Worm (Caenorhabditis elegans): Measurements from ENCODE around the gene F28A10.8.

Gene F28A10.8

DNA sequence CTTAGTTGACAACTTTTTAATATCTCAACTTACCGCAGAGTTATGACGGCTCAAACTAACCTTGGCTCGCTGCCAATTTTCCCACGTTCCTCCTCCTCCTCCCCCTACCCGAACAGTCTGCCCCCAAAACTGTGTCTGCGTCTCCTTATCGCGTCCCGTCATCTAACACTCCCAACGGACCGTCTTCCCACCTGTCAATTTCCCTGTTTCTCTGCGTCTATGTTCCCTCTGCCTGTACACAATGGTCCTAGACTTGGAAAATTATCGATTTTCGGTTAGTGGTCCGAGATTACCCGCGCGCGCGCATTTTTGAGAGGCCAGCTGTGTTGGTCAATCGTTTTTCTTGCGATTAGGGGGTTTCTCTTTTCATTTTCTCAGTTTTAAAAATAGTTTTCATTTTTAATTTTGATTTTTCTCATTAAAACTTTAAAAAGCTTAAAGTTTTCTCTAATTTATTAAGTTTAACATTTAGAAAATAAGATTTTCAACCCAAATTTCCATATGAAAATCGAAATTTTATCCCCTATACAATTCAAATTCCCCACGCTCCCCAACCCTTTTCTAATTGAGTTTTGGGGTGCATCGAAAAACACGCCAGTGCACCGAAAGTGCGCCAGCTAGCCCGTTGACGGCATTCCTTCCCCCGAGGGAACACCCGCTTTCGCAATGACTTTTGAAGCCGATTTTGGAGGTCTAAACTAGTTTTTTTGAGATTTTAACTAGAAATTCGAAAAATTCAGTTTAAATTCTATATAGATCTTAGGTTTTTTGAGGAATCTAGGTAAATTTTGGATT, 34.9 kb upstream of the F28A10.8 start, which contains the start of gene alg-2 (continued):
- TF ChIP-seq madf-8 (GFP tag; conservative IDR thresholded peaks at IDR 0.05) (peak; percentile 74), F33H1.4 (GFP tag; IDR thresholded peaks at IDR 0.05) (no peak), ztf-22 (GFP tag; optimal IDR thresholded peaks at IDR 0.05) (no peak), mcd-1 (GFP tag; IDR thresholded peaks at IDR 0.05) (peak; percentile 56), ekl-4 (GFP tag; IDR thresholded peaks at IDR 0.05) (no peak), aptf-3 (GFP tag; IDR thresholded peaks at IDR 0.05) (0 out of 2 replicates have a peak, but pooled peaks have one; percentile 10), ztf-18 (tag; optimal IDR thresholded peaks at IDR 0.05) (peak; percentile 91), nhr-90 (tag; optimal IDR thresholded peaks at IDR 0.05) (no peak)

DNA sequence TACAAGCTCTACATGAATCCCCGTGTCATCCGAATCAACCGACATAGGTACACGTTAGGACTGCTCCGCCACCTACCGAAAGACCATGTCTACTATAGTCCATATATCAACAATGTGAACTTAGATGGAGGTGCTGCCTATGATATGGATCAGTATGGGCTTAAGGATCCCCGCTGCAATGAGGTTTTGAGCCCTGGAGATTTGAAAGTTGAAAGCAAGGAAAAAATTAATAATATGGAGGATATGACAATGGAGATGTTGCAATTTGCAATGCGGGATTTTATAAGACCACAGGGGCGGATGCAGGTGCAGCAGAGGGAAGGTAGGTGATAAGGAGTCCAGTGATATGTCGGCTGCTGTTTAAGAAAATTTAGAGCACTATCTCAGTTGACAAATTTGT, 31.0 kb upstream of the F28A10.8 start:
- no peak for TF ChIP-seq madf-8 (GFP tag; conservative IDR thresholded peaks at IDR 0.05)
- TF ChIP-seq bed-1 (GFP tag; IDR thresholded peaks at IDR 0.05), result no peak
- no peak for TF ChIP-seq mcd-1 (GFP tag; IDR thresholded peaks at IDR 0.05)
- no peak for TF ChIP-seq B0019.2 (GFP tag; conservative IDR thresholded peaks at IDR 0.05)
- TF ChIP-seq F57A8.1 (GFP tag; optimal IDR thresholded peaks at IDR 0.05), result no peak
- no peak for TF ChIP-seq T26A5.8 (tag; optimal IDR thresholded peaks at IDR 0.05)
- TF ChIP-seq sdz-38 (tag; optimal IDR thresholded peaks at IDR 0.05), result no peak

ce11 chrII:868240-868864, 30.0 kb upstream of the F28A10.8 start, which contains the start of gene fbxc-51:
Gene fbxc-51 (plus strand): TSS chrII:868814.
- TF ChIP-seq ztf-26 (tag; optimal IDR thresholded peaks at IDR 0.05) (no peak), sea-2 (GFP tag; IDR thresholded peaks at IDR 0.05) (no peak), ztf-18 (tag; optimal IDR thresholded peaks at IDR 0.05) (no peak), hmg-20 (GFP tag; IDR thresholded peaks at IDR 0.05) (no peak), F52B5.7 (tag; optimal IDR thresholded peaks at IDR 0.05) (no peak), snpc-3.4 (tag; optimal IDR thresholded peaks at IDR 0.05) (no peak), C17E4.6 (GFP tag; IDR thresholded peaks at IDR 0.05) (no peak), die-1 (tag; optimal IDR thresholded peaks at IDR 0.05) (no peak), mes-4 (tag; optimal IDR thresholded peaks at IDR 0.05) (no peak), attf-3 (GFP tag; conservative IDR thresholded peaks at IDR 0.05) (no peak), ceh-91 (GFP tag; IDR thresholded peaks at IDR 0.05) (no peak), attf-5 (GFP tag; optimal IDR thresholded peaks at IDR 0.05) (no peak), mcd-1 (GFP tag; IDR thresholded peaks at IDR 0.05) (no peak), cebp-1 (GFP tag; IDR thresholded peaks at IDR 0.05) (no peak), cebp-1 (tag; optimal IDR thresholded peaks at IDR 0.05) (no peak), F23B12.7 (tag; optimal IDR thresholded peaks at IDR 0.05; ENCODE audit: insufficient read depth) (no peak)

DNA sequence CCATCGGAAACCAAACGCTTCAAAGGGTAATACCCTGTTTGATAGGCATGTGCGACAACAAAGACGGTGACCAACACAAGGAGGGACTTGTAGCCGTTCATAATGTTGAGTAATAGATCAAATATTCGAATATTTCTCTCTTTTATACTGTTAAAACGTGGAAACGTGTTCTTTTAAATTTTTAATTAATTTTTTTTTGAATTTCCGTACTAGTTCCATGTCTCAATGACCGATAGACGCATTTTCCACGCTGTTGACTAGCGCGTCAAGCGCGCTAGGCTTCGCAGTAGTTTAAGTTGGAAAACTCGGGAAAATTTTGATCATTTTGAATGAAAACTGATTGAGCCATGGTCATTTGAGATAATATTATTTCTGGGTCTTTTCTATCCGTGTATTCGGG, 28.5 kb upstream of the F28A10.8 start, which contains the start of gene Y46B2A.3:
Gene Y46B2A.3 (minus strand): TSS at position 101 of the 400 bp plus-strand sequence.
- TF ChIP-seq nfyb-1 (GFP tag; IDR thresholded peaks at IDR 0.05) (no peak), cebp-1 (GFP tag; IDR thresholded peaks at IDR 0.05) (no peak), cebp-1 (tag; optimal IDR thresholded peaks at IDR 0.05) (no peak), Y79H2A.3 (GFP tag; conservative IDR thresholded peaks at IDR 0.05) (no peak), F52B5.7 (tag; optimal IDR thresholded peaks at IDR 0.05) (no peak), ceh-100 (GFP tag; IDR thresholded peaks at IDR 0.05) (no peak), egl-44 (GFP tag; IDR thresholded peaks at IDR 0.05) (no peak), snpc-1.3 (tag; optimal IDR thresholded peaks at IDR 0.05; ENCODE audit: insufficient read depth) (no peak), ztf-22 (GFP tag; optimal IDR thresholded peaks at IDR 0.05) (no peak), lin-54 (GFP tag; optimal IDR thresholded peaks at IDR 0.05) (no peak), attf-3 (GFP tag; conservative IDR thresholded peaks at IDR 0.05) (no peak), F39B2.1 (GFP tag; IDR thresholded peaks at IDR 0.05) (no peak), nhr-27 (tag; optimal IDR thresholded peaks at IDR 0.05) (no peak), efl-1 (GFP tag; optimal IDR thresholded peaks at IDR 0.05) (no peak), nhr-120 (GFP tag; IDR thresholded peaks at IDR 0.05) (no peak), Y95B8A.8 (GFP tag; IDR thresholded peaks at IDR 0.05) (no peak), B0035.1 (tag; optimal IDR thresholded peaks at IDR 0.05) (no peak), ztf-3 (GFP tag; optimal IDR thresholded peaks at IDR 0.05) (no peak), snpc-3.4 (tag; optimal IDR thresholded peaks at IDR 0.05) (no peak), lin-40 (tag; optimal IDR thresholded peaks at IDR 0.05) (no peak)

Measured in whole organism, young adult.